Worm (Caenorhabditis elegans): ENCODE measurements around the gene Y39A1A.3.

Y39A1A.3 gene

DNA sequence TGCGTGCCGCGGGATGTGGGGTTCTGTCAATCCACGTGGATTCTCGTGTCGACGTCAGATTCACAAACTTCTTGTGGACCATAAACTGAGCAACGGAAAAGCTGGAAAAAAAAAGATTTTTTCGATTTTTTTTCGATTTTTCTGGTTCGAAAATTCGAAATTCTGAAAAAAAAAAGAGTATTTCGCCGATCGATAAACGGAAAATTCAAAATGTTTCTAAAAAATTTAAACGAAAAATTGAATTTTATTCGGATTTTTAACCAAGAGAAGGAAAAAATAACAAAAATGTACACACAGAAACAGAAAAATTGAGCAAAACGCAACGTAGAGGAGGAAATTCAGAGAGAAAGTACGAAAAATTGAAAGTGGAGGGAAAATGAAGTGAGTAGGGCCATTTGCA, at the start of gene Y39A1A.3:
Gene Y39A1A.3, minus strand, starts transcription at position 101 of the 400 bp plus-strand sequence.
- TF ChIP-seq hlh-6 (tag; optimal IDR thresholded peaks at IDR 0.05) (no peak), ceh-24 (tag; optimal IDR thresholded peaks at IDR 0.05) (no peak), K02D7.2 (tag; optimal IDR thresholded peaks at IDR 0.05) (no peak), unc-3 (GFP tag; conservative IDR thresholded peaks at IDR 0.05) (no peak), unc-3 (tag; optimal IDR thresholded peaks at IDR 0.05) (no peak), odd-2 (tag; optimal IDR thresholded peaks at IDR 0.05) (no peak), ceh-22 (tag; optimal IDR thresholded peaks at IDR 0.05) (no peak), pqm-1 (tag; optimal IDR thresholded peaks at IDR 0.05) (no peak), ceh-48 (tag; optimal IDR thresholded peaks at IDR 0.05) (no peak), syd-9 (tag; optimal IDR thresholded peaks at IDR 0.05) (no peak), T23F11.4 (GFP tag; optimal IDR thresholded peaks at IDR 0.05) (no peak), pros-1 (tag; optimal IDR thresholded peaks at IDR 0.05) (no peak), ceh-2 (tag; optimal IDR thresholded peaks at IDR 0.05) (no peak), hlh-15 (tag; optimal IDR thresholded peaks at IDR 0.05) (no peak)

DNA sequence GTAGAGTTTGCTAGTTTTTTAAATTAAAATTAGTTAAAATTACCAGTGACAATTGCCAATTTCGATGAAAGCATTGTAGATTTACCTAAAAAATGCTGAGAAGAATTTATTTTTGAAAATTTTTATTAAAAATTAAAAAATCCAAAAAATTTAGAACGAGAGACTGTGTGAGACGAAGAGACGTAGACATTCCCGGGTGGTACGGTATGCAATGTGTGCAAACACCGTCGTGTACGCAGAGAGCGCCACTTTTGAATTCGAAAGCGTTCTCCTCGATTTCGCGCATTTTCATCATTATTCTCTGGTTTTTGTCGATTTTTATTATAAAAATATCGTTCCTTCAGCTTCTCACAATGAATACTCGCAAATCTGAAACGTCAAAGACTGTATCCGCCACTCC, 46.5 kb upstream of the Y39A1A.3 start, which contains the start of the genes dhs-11 and orc-1:
Gene dhs-11, minus strand, starts transcription at position 85 of the 400 bp plus-strand sequence.
Gene orc-1, plus strand, starts transcription at position 349 of the 400 bp plus-strand sequence.
- TF ChIP-seq rnt-1 (tag; optimal IDR thresholded peaks at IDR 0.05), result no peak
- no peak for TF ChIP-seq nhr-232 (tag; optimal IDR thresholded peaks at IDR 0.05)
- no peak for TF ChIP-seq hlh-8 (tag; optimal IDR thresholded peaks at IDR 0.05)
- TF ChIP-seq ceh-31 (tag; optimal IDR thresholded peaks at IDR 0.05), result no peak
- TF ChIP-seq ceh-6 (GFP tag; optimal IDR thresholded peaks at IDR 0.05), result no peak
- peak; percentile 22 for TF ChIP-seq nfya-1 (tag; optimal IDR thresholded peaks at IDR 0.05)

ce11 chrIII:10638339-10639021, 42.2 kb upstream of the Y39A1A.3 start, which contains the start of gene Y39A1A.27:
Y39A1A.27 (plus strand) TSS chrIII:10638971.
- no peak for TF ChIP-seq fkh-10 (GFP tag; optimal IDR thresholded peaks at IDR 0.05)
- TF ChIP-seq ttx-3 (tag; optimal IDR thresholded peaks at IDR 0.05), result no peak
- no peak for TF ChIP-seq unc-42 (tag; optimal IDR thresholded peaks at IDR 0.05)
- TF ChIP-seq sox-2 (GFP tag; IDR thresholded peaks at IDR 0.05), result no peak
- no peak for TF ChIP-seq elt-2 (tag; optimal IDR thresholded peaks at IDR 0.05)
- no peak for TF ChIP-seq unc-55 (GFP tag; optimal IDR thresholded peaks at IDR 0.05)
- TF ChIP-seq F13H6.1 (tag; optimal IDR thresholded peaks at IDR 0.05), result no peak
- no peak for TF ChIP-seq eyg-1 (tag; optimal IDR thresholded peaks at IDR 0.05)
- no peak for TF ChIP-seq dmd-4 (tag; optimal IDR thresholded peaks at IDR 0.05; ENCODE audit: borderline replicate concordance)
- no peak for TF ChIP-seq ceh-31 (tag; optimal IDR thresholded peaks at IDR 0.05)
- TF ChIP-seq lin-11 (tag; optimal IDR thresholded peaks at IDR 0.05), result no peak
- no peak for TF ChIP-seq madf-2 (tag; optimal IDR thresholded peaks at IDR 0.05)
- no peak for TF ChIP-seq pqm-1 (tag; optimal IDR thresholded peaks at IDR 0.05)
- no peak for TF ChIP-seq ztf-16 (tag; optimal IDR thresholded peaks at IDR 0.05)
- no peak for TF ChIP-seq ceh-18 (tag; optimal IDR thresholded peaks at IDR 0.05)
- TF ChIP-seq ceh-30 (tag; optimal IDR thresholded peaks at IDR 0.05), result no peak
- TF ChIP-seq odd-2 (tag; optimal IDR thresholded peaks at IDR 0.05), result no peak

- no peak for TF ChIP-seq nfya-1 (tag; optimal IDR thresholded peaks at IDR 0.05)
- TF ChIP-seq gmeb-2 (tag; optimal IDR thresholded peaks at IDR 0.05), result no peak
- TF ChIP-seq eyg-1 (tag; optimal IDR thresholded peaks at IDR 0.05), result no peak
- TF ChIP-seq fax-1 (tag; optimal IDR thresholded peaks at IDR 0.05), result no peak
- TF ChIP-seq sox-2 (GFP tag; IDR thresholded peaks at IDR 0.05), result no peak
- no peak for TF ChIP-seq zip-5 (tag; optimal IDR thresholded peaks at IDR 0.05)
- no peak for TF ChIP-seq T23F11.4 (GFP tag; optimal IDR thresholded peaks at IDR 0.05)
- no peak for TF ChIP-seq ama-1 (optimal IDR thresholded peaks at IDR 0.05)
- TF ChIP-seq ceh-6 (GFP tag; optimal IDR thresholded peaks at IDR 0.05), result no peak
- no peak for TF ChIP-seq fkh-6 (tag; optimal IDR thresholded peaks at IDR 0.05)
Observed at ce11 chrIII:10637933-10638332, 41.6 kb upstream of the Y39A1A.3 start.

Measured in whole organism, late embryonic.